Fruit fly (Drosophila melanogaster): ENCODE results near the gene CG43155.

Gene CG43155

DNA sequence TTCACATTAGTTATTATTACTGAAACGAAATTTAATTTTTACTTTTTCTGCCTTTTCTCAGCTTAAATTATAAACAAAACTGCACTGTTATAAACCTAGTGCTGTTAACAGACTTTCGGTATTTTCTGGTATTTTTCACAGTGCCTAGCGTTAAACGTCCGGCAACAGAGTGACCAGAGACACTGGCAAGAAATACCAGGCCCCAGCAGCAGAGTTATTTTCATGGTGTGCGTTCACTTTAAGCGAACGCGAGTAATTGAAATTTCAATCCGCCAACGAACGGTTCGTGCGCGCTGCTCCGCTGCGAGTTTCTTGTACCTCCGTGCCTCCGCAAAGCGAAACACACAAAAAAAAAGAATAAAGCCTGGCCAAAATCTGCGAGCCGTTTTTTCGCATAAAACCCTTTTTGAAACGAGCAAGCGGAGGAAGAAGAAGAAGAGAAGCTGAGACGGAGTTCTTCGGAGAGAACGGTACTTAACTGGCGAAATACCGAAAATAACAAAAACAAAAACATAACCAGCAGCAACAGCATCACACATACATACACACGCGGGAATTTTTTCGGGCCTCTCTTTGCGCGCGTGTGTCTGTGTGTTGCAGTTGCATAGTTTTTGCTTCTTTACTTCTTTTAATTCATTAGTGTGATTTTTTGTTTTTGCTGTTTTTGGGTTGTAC, 33.5 kb downstream of the CG43155 start, which contains the start of gene Drak (continued):
- TF ChIP-seq gro (GFP tag; optimal IDR thresholded peaks at IDR 0.05) = peak; percentile 27
- no peak for TF ChIP-seq CG32772 (GFP tag; IDR thresholded peaks at IDR 0.05)
- no peak for TF ChIP-seq org-1 (GFP tag; optimal IDR thresholded peaks at IDR 0.05)
- peak; percentile 15 for TF ChIP-seq Neu2 (GFP tag; optimal IDR thresholded peaks at IDR 0.05; ENCODE audit: borderline replicate concordance)
- peak; percentile 75 for TF ChIP-seq Myb (GFP tag; optimal IDR thresholded peaks at IDR 0.05)
- TF ChIP-seq emc (GFP tag; optimal IDR thresholded peaks at IDR 0.05) = no peak
- TF ChIP-seq Dp (GFP tag; optimal IDR thresholded peaks at IDR 0.05) = peak; percentile 78
- TF ChIP-seq CG4617 (GFP tag; optimal IDR thresholded peaks at IDR 0.05; ENCODE audit: borderline replicate concordance) = peak; percentile 40
- no peak for TF ChIP-seq CG13287 (GFP tag; IDR thresholded peaks at IDR 0.05; ENCODE audit: partially characterized antibody)
- no peak for TF ChIP-seq CG11398 (GFP tag; optimal IDR thresholded peaks at IDR 0.05)
- TF ChIP-seq Fer1 (GFP tag; optimal IDR thresholded peaks at IDR 0.05) = peak; percentile 47
- no peak for TF ChIP-seq dpn (GFP tag; optimal IDR thresholded peaks at IDR 0.05)
- TF ChIP-seq Asciz (GFP tag; optimal IDR thresholded peaks at IDR 0.05) = no peak
- no peak for TF ChIP-seq CG17328 (GFP tag; IDR thresholded peaks at IDR 0.05)
- TF ChIP-seq Poxn (GFP tag; IDR thresholded peaks at IDR 0.05) = no peak
- peak; percentile 93 for TF ChIP-seq gfzf (GFP tag; optimal IDR thresholded peaks at IDR 0.05)
- TF ChIP-seq Blimp-1 (GFP tag; optimal IDR thresholded peaks at IDR 0.05) = no peak
- no peak for TF ChIP-seq CG11456 (GFP tag; IDR thresholded peaks at IDR 0.05)
- TF ChIP-seq CG17385 (GFP tag; optimal IDR thresholded peaks at IDR 0.05) = peak; percentile 73
- peak; percentile 20 for TF ChIP-seq CrebB (tag; optimal IDR thresholded peaks at IDR 0.05)
- TF ChIP-seq MESR4 (GFP tag; optimal IDR thresholded peaks at IDR 0.05) = peak; percentile 41
- TF ChIP-seq gcm (GFP tag; optimal IDR thresholded peaks at IDR 0.05) = no peak
- peak; percentile 13 for TF ChIP-seq grau (tag; optimal IDR thresholded peaks at IDR 0.05)
- TF ChIP-seq zen2 (GFP tag; IDR thresholded peaks at IDR 0.05; ENCODE audit: partially characterized antibody) = no peak
- TF ChIP-seq schlank (tag; optimal IDR thresholded peaks at IDR 0.05) = no peak
- no peak for TF ChIP-seq CG9876 (GFP tag; optimal IDR thresholded peaks at IDR 0.05)
- TF ChIP-seq prd (optimal IDR thresholded peaks at IDR 0.05) = no peak
- no peak for TF ChIP-seq prd (GFP tag; IDR thresholded peaks at IDR 0.05)
- no peak for TF ChIP-seq pfk (GFP tag; optimal IDR thresholded peaks at IDR 0.05)
- no peak for TF ChIP-seq CG3163 (GFP tag; optimal IDR thresholded peaks at IDR 0.05)
- no peak for TF ChIP-seq slp2 (GFP tag; optimal IDR thresholded peaks at IDR 0.05)
- no peak for TF ChIP-seq tin (GFP tag; optimal IDR thresholded peaks at IDR 0.05)
- peak; percentile 23 for TF ChIP-seq Mes4 (GFP tag; optimal IDR thresholded peaks at IDR 0.05)
- no peak for TF ChIP-seq CG14441 (GFP tag; IDR thresholded peaks at IDR 0.05)
- peak; percentile 12 for TF ChIP-seq CG17359 (tag; optimal IDR thresholded peaks at IDR 0.05)
- TF ChIP-seq Dll (GFP tag; IDR thresholded peaks at IDR 0.05; ENCODE audit: partially characterized antibody) = no peak
- TF ChIP-seq phol (tag; optimal IDR thresholded peaks at IDR 0.05) = peak; percentile 1
- no peak for TF ChIP-seq Doc3 (GFP tag; IDR thresholded peaks at IDR 0.05; ENCODE audit: partially characterized antibody)
- TF ChIP-seq CG4820 (GFP tag; optimal IDR thresholded peaks at IDR 0.05) = no peak
- TF ChIP-seq ssp (GFP tag; IDR thresholded peaks at IDR 0.05) = no peak
- TF ChIP-seq CG10543 (GFP tag; optimal IDR thresholded peaks at IDR 0.05) = no peak
- peak; percentile 19 for TF ChIP-seq sug (tag; optimal IDR thresholded peaks at IDR 0.05)
- TF ChIP-seq Fer3 (tag; optimal IDR thresholded peaks at IDR 0.05) = no peak
- TF ChIP-seq fru (optimal IDR thresholded peaks at IDR 0.05) = no peak
- peak; percentile 39 for TF ChIP-seq scrt (GFP tag; optimal IDR thresholded peaks at IDR 0.05)
- TF ChIP-seq Med (GFP tag) = peak; percentile 85
- no peak for TF ChIP-seq stc (GFP tag; IDR thresholded peaks at IDR 0.05)
- no peak for TF ChIP-seq CG10209 (GFP tag; optimal IDR thresholded peaks at IDR 0.05)
- TF ChIP-seq knrl (GFP tag; IDR thresholded peaks at IDR 0.05; ENCODE audit: partially characterized antibody) = no peak
- TF ChIP-seq CG16863 (GFP tag; optimal IDR thresholded peaks at IDR 0.05) = no peak
